Worm (Caenorhabditis elegans) whole organism, L4/young adult: ENCODE results near the gene ZK1240.9.

Source experiments
- dao-5 ChIP-seq: sonication (generic microtip); optimal IDR thresholded peaks from 2 replicates; lab custom pipeline; 2016; ENCODE audit warnings: missing genotype, missing genetic modification characterization, moderate library complexity, missing compliant biosample characterization
- him-1 ChIP-seq: sonication (generic microtip); optimal IDR thresholded peaks from 2 replicates; lab custom pipeline; 2016; ENCODE audit warnings: missing genotype, missing genetic modification reagents, missing genetic modification characterization, missing compliant biosample characterization

- TF ChIP-seq him-1 (tag; lab: Kevin White, UChicago), result no peak
- no peak for TF ChIP-seq dao-5
Measured at ce11 chrII:2340974-2341373, 23.0 kb downstream of the ZK1240.9 start.
